Worm (Caenorhabditis elegans): ENCODE data around the gene nas-4.

ce11 chrIII:6452278-6452677 is 36.8 kb upstream of the nas-4 start, which contains the start of gene set-1:
- TF ChIP-seq ztf-23 (GFP tag; IDR thresholded peaks at IDR 0.05) (no peak), klf-2 (GFP tag; conservative IDR thresholded peaks at IDR 0.05) (no peak), flt-1 (GFP tag; IDR thresholded peaks at IDR 0.05) (no peak), ztf-29 (GFP tag; IDR thresholded peaks at IDR 0.05) (no peak), med-1 (GFP tag; optimal IDR thresholded peaks at IDR 0.05; ENCODE audit: insufficient read depth) (no peak), tab-1 (GFP tag; IDR thresholded peaks at IDR 0.05) (no peak), T22C8.4 (GFP tag; IDR thresholded peaks at IDR 0.05) (no peak), ref-1 (GFP tag; conservative IDR thresholded peaks at IDR 0.05) (no peak), cog-1 (tag; optimal IDR thresholded peaks at IDR 0.05) (no peak)

Data from whole organism, midembryonic.